Worm (Caenorhabditis elegans) whole organism, young adult: Measurements from ENCODE around the gene cwp-2.

Experiments
- B0035.1 ChIP-seq: sonication (generic microtip); optimal IDR thresholded peaks from 2 replicates; lab custom pipeline; 2016; ENCODE audit warnings: missing genetic modification characterization, mild to moderate bottlenecking, missing compliant biosample characterization, missing genotype, missing genetic modification reagents
- F49E8.2 ChIP-seq: sonication (generic microtip); optimal IDR thresholded peaks from 3 replicates; lab custom pipeline; 2017; ENCODE audit warnings: missing genetic modification characterization, mild to moderate bottlenecking, missing compliant biosample characterization, antibody characterized with exemption, moderate library complexity; ENCODE audit not compliant: insufficient read depth
- F57C9.4 ChIP-seq: sonication (generic microtip); optimal IDR thresholded peaks from 2 replicates; lab custom pipeline; 2017; ENCODE audit warnings: mild to moderate bottlenecking, missing genetic modification characterization, missing compliant biosample characterization
- Y53F4B.3 ChIP-seq: fragments of 200-800 bp; sonication (Bioruptor generic); IDR thresholded peaks from 2 replicates; pipeline ENCODE4 v1.3.6; 2022; ENCODE audit warnings: missing genetic modification reagents, missing genetic modification characterization, missing compliant biosample characterization
- Y53G8AR.9 ChIP-seq: fragments of 200-800 bp; sonication (Bioruptor generic); conservative IDR thresholded peaks from 2 replicates; pipeline ENCODE4 v1.3.6; 2022; ENCODE audit warnings: missing genetic modification reagents, missing genetic modification characterization, missing compliant biosample characterization
- Y56A3A.18 ChIP-seq: fragments of 200-800 bp; sonication (Bioruptor generic); IDR thresholded peaks from 2 replicates; pipeline ENCODE4 v1.3.6; 2022; ENCODE audit warnings: missing genetic modification reagents, missing genetic modification characterization, missing compliant biosample characterization
- Y95B8A.8 ChIP-seq: fragments of 200-800 bp; sonication (Bioruptor generic); IDR thresholded peaks from 2 replicates; pipeline ENCODE4 v1.3.6; 2022; ENCODE audit warnings: missing genetic modification reagents, missing genetic modification characterization, missing compliant biosample characterization
- akir-1 ChIP-seq: fragments of 200-800 bp; sonication (Bioruptor generic); optimal IDR thresholded peaks from 2 replicates; lab custom pipeline; 2018; ENCODE audit warnings: mild to moderate bottlenecking, missing genetic modification characterization, moderate library complexity, missing compliant biosample characterization
- attf-5 ChIP-seq: fragments of 200-800 bp; sonication (Bioruptor generic); optimal IDR thresholded peaks from 2 replicates; lab custom pipeline; 2018; ENCODE audit warnings: mild to moderate bottlenecking, missing genetic modification characterization, missing compliant biosample characterization
- bed-1 ChIP-seq: fragments of 200-800 bp; sonication (Bioruptor generic); IDR thresholded peaks from 2 replicates; pipeline ENCODE4 v1.3.6; 2022; ENCODE audit warnings: missing genetic modification reagents, missing genetic modification characterization, missing compliant biosample characterization
- cebp-1 ChIP-seq, 2 experiments: fragments of 200-800 bp in 1 of 2; sonication (Bioruptor generic) in 1 of 2; sonication (generic microtip) in 1 of 2; IDR thresholded peaks in 1 of 2; optimal IDR thresholded peaks in 1 of 2; 2 replicates each; pipeline versions ENCODE4 v1.3.6 to Lab custom; 2017 to 2022; ENCODE audit warnings: missing compliant biosample characterization in 2 of 2, missing genetic modification characterization in 2 of 2, mild to moderate bottlenecking in 1 of 2, missing genetic modification reagents in 1 of 2, moderate library complexity in 1 of 2
- ceh-40 ChIP-seq: fragments of 200-800 bp; sonication (Bioruptor generic); IDR thresholded peaks from 2 replicates; pipeline ENCODE4 v1.3.6; 2022; ENCODE audit warnings: missing genetic modification characterization, missing compliant biosample characterization
- ceh-79 ChIP-seq: sonication (generic microtip); optimal IDR thresholded peaks from 2 replicates; lab custom pipeline; 2017; ENCODE audit warnings: mild to moderate bottlenecking, missing genetic modification characterization, missing compliant biosample characterization
- ceh-91 ChIP-seq: fragments of 200-800 bp; sonication (Bioruptor generic); IDR thresholded peaks from 2 replicates; pipeline ENCODE4 v1.3.6; 2022; ENCODE audit warnings: missing genetic modification reagents, missing genetic modification characterization, missing compliant biosample characterization
- die-1 ChIP-seq: sonication (generic microtip); optimal IDR thresholded peaks from 2 replicates; lab custom pipeline; 2016; ENCODE audit warnings: missing genotype, mild to moderate bottlenecking, missing genetic modification characterization, missing compliant biosample characterization
- dox-1 ChIP-seq: fragments of 200-800 bp; sonication (Bioruptor generic); IDR thresholded peaks from 2 replicates; pipeline ENCODE4 v1.3.6; 2022; ENCODE audit warnings: missing genetic modification reagents, missing genetic modification characterization, missing compliant biosample characterization
- egrh-3 ChIP-seq: fragments of 200-800 bp; sonication (Bioruptor generic); IDR thresholded peaks from 2 replicates; pipeline ENCODE4 v1.3.6; 2022; ENCODE audit warnings: missing genetic modification reagents, missing genetic modification characterization, missing compliant biosample characterization
- ets-4 ChIP-seq: fragments of 200-800 bp; sonication (Bioruptor generic); optimal IDR thresholded peaks from 2 replicates; lab custom pipeline; 2018; ENCODE audit warnings: mild to moderate bottlenecking, missing genetic modification characterization, missing compliant biosample characterization
- gei-17 ChIP-seq: fragments of 200-800 bp; sonication (Bioruptor generic); optimal IDR thresholded peaks from 2 replicates; lab custom pipeline; 2018; ENCODE audit warnings: mild to moderate bottlenecking, missing genetic modification characterization, missing compliant biosample characterization
- hmg-1.2 ChIP-seq: fragments of 200-800 bp; sonication (Bioruptor generic); IDR thresholded peaks from 2 replicates; pipeline ENCODE4 v1.3.6; 2022; ENCODE audit warnings: missing genetic modification reagents, missing genetic modification characterization, missing compliant biosample characterization
- hmg-20 ChIP-seq: fragments of 200-800 bp; sonication (Bioruptor generic); IDR thresholded peaks from 2 replicates; pipeline ENCODE4 v1.3.6; 2022; ENCODE audit warnings: missing genetic modification reagents, missing genetic modification characterization, missing compliant biosample characterization
- let-607 ChIP-seq, 2 experiments: fragments of 200-800 bp in 1 of 2; sonication (Bioruptor generic) in 1 of 2; sonication (generic microtip) in 1 of 2; optimal IDR thresholded peaks; 2 replicates each; lab custom pipeline; 2016 to 2018; ENCODE audit warnings: mild to moderate bottlenecking in 2 of 2, missing compliant biosample characterization in 2 of 2, missing genetic modification characterization in 2 of 2, moderate library complexity in 2 of 2, missing genotype in 1 of 2
- lin-26 ChIP-seq: fragments of 200-800 bp; sonication (Bioruptor generic); IDR thresholded peaks from 2 replicates; pipeline ENCODE4 v1.3.6; 2022; ENCODE audit warnings: missing genetic modification reagents, missing genetic modification characterization, missing compliant biosample characterization
- lin-35 ChIP-seq, 3 experiments: fragments of 150-350 bp in 2 of 3; sonication (generic microtip) in 1 of 3; optimal IDR thresholded peaks; 2 replicates each; lab custom pipeline; 2014 to 2018; ENCODE audit warnings: missing biosample characterization in 3 of 3, missing genetic modification characterization in 3 of 3, missing genetic modification reagents in 3 of 3
- lin-54 ChIP-seq: fragments of 200-800 bp; sonication (Bioruptor generic); optimal IDR thresholded peaks from 2 replicates; lab custom pipeline; 2018; ENCODE audit warnings: mild to moderate bottlenecking, missing genetic modification characterization, missing compliant biosample characterization
- madf-10 ChIP-seq: sonication (generic microtip); optimal IDR thresholded peaks from 2 replicates; lab custom pipeline; 2016; ENCODE audit warnings: mild to moderate bottlenecking, missing genetic modification characterization, missing compliant biosample characterization
- madf-3 ChIP-seq: fragments of 200-800 bp; sonication (Bioruptor generic); IDR thresholded peaks from 2 replicates; pipeline ENCODE4 v1.3.6; 2022; ENCODE audit warnings: missing genetic modification reagents, missing genetic modification characterization, missing compliant biosample characterization
- madf-8 ChIP-seq: fragments of 200-800 bp; sonication (Bioruptor generic); conservative IDR thresholded peaks from 2 replicates; pipeline ENCODE4 v1.3.6; 2022; ENCODE audit warnings: missing genetic modification reagents, missing genetic modification characterization, missing compliant biosample characterization
- mel-28 ChIP-seq: sonication (generic microtip); optimal IDR thresholded peaks from 2 replicates; lab custom pipeline; 2016; ENCODE audit warnings: borderline replicate concordance, mild to moderate bottlenecking, missing genetic modification characterization, missing compliant biosample characterization
- nfya-2 ChIP-seq: fragments of 200-800 bp; sonication (Bioruptor generic); IDR thresholded peaks from 2 replicates; pipeline ENCODE4 v1.3.6; 2022; ENCODE audit warnings: missing genetic modification reagents, missing genetic modification characterization, missing compliant biosample characterization
- nhr-120 ChIP-seq: fragments of 200-800 bp; sonication (Bioruptor generic); IDR thresholded peaks from 2 replicates; pipeline ENCODE4 v1.3.6; 2022; ENCODE audit warnings: missing genetic modification characterization, missing compliant biosample characterization
- nhr-80 ChIP-seq: sonication (generic microtip); optimal IDR thresholded peaks from 2 replicates; lab custom pipeline; 2016; ENCODE audit warnings: missing genetic modification characterization, missing compliant biosample characterization
- pha-4 ChIP-seq: fragments of 150-350 bp; sonication (generic microtip); optimal IDR thresholded peaks from 2 replicates; lab custom pipeline; 2014; ENCODE audit warnings: missing biosample characterization, missing genetic modification reagents, missing genetic modification characterization
- zim-3 ChIP-seq: sonication (generic microtip); optimal IDR thresholded peaks from 2 replicates; lab custom pipeline; 2017; ENCODE audit warnings: mild to moderate bottlenecking, missing genetic modification characterization, moderate library complexity, missing compliant biosample characterization
- ztf-26 ChIP-seq: sonication (generic microtip); optimal IDR thresholded peaks from 2 replicates; lab custom pipeline; 2017; ENCODE audit warnings: missing genetic modification characterization, missing compliant biosample characterization
- ztf-6 ChIP-seq: fragments of 200-800 bp; sonication (Bioruptor generic); IDR thresholded peaks from 2 replicates; pipeline ENCODE4 v1.3.6; 2022; ENCODE audit warnings: missing genetic modification reagents, missing genetic modification characterization, missing compliant biosample characterization

The cwp-2 gene

ce11 chrV:4862737-4863136 is 20.3 kb upstream of the cwp-2 start, which contains the start of gene C37H5.13:
TSS of gene C37H5.13 (minus strand) at chrV:4862965.
- no peak for TF ChIP-seq F49E8.2 (tag; lab: Kevin White, UChicago)
- no peak for TF ChIP-seq zim-3 (tag; lab: Kevin White, UChicago)
- TF ChIP-seq gei-17 (GFP tag; lab: Kevin White, UChicago) = no peak
- no peak for TF ChIP-seq cebp-1 (GFP tag; IDR thresholded peaks at IDR 0.05; lab: Robert Waterston, UW)
- TF ChIP-seq cebp-1 (tag; optimal IDR thresholded peaks at IDR 0.05; lab: Kevin White, UChicago) = no peak
- TF ChIP-seq nhr-80 (tag; lab: Kevin White, UChicago) = peak; percentile 22
- no peak for TF ChIP-seq akir-1
- TF ChIP-seq Y53G8AR.9 = no peak
- no peak for TF ChIP-seq nhr-120 (GFP tag; lab: Robert Waterston, UW)
- peak; percentile 11 for TF ChIP-seq pha-4 (tag; lab: Kevin White, UChicago)
- no peak for TF ChIP-seq die-1 (tag; lab: Kevin White, UChicago)
- TF ChIP-seq ztf-26 (tag; lab: Kevin White, UChicago) = no peak
- TF ChIP-seq, all 124 proteins: peak for 2

DNA sequence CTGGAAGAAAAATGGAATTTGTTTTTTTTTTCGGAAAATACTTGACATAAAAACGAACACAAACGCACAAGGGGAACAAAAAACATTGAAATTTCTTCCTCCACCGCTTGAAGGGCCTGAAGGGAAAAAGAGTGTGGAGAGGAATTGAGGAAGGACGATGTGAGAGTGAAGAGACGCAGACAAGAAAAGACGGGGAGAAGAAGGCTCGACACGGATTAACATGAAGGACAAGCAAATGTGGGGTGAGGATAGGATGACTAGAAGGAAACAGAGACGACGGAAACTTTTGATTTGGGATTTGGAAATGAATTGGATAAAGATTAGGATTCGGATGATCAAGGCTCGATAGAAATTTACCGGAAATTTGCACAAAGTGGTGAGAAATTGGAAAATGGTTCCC is 18.1 kb upstream of the cwp-2 start:
- peak; percentile 40; the same call in 1 of the 2 replicates for TF ChIP-seq hmg-1.2 (GFP tag; lab: Robert Waterston, UW)
- TF ChIP-seq lin-26 (GFP tag; lab: Robert Waterston, UW) = no peak
- peak in 1 of 3 experiments; percentile 11 for TF ChIP-seq lin-35 (GFP tag; optimal IDR thresholded peaks at IDR 0.05; lab: Kevin White, UChicago)

ce11 chrV:4857561-4857960 is 15.1 kb upstream of the cwp-2 start:
- TF ChIP-seq let-607 (tag; optimal IDR thresholded peaks at IDR 0.05; lab: Kevin White, UChicago) (no peak), ceh-79 (tag; lab: Kevin White, UChicago) (no peak), Y53F4B.3 (GFP tag; lab: Robert Waterston, UW) (no peak), F57C9.4 (no peak), pha-4 (tag; lab: Kevin White, UChicago) (no peak), bed-1 (GFP tag; lab: Robert Waterston, UW) (no peak), ztf-6 (GFP tag; lab: Robert Waterston, UW) (no peak)

DNA sequence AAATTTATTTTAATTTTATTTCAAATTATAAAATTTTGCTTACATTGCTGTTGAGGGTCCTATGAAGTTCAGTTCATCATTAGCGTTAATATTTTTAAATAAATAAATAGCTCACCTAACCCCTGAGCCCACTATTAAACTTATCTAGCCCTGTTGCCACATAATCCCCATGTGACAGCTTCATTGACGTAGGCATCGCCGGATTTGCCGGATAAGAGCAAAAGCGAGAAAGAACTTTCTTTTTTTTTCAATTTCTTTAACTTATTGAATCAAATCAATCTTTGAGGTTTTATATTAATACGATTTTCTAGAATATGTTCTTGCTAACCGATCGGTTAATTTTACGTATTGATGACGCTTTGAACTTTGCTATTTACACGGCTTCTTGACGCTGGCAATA is 9.5 kb upstream of the cwp-2 start:
- TF ChIP-seq egrh-3 (GFP tag; lab: Robert Waterston, UW) (no peak), attf-5 (GFP tag; lab: Kevin White, UChicago) (no peak), lin-54 (GFP tag; lab: Kevin White, UChicago) (no peak), Y56A3A.18 (GFP tag; lab: Robert Waterston, UW) (no peak), ceh-91 (GFP tag; lab: Robert Waterston, UW) (no peak), madf-3 (GFP tag; lab: Robert Waterston, UW) (no peak), hmg-20 (GFP tag; lab: Robert Waterston, UW) (no peak), ztf-26 (tag; lab: Kevin White, UChicago) (no peak), B0035.1 (tag; lab: Kevin White, UChicago) (no peak), ztf-6 (GFP tag; lab: Robert Waterston, UW) (no peak), dox-1 (GFP tag; lab: Robert Waterston, UW) (no peak), Y95B8A.8 (no peak), madf-8 (GFP tag; lab: Robert Waterston, UW) (no peak), nfya-2 (no peak), mel-28 (tag; lab: Kevin White, UChicago) (no peak), madf-10 (tag; lab: Kevin White, UChicago) (no peak), ets-4 (GFP tag; lab: Kevin White, UChicago) (no peak), die-1 (tag; lab: Kevin White, UChicago) (no peak), akir-1 (no peak), ceh-40 (no peak)
